Worm (Caenorhabditis elegans) whole organism, late embryonic: Measurements from ENCODE around the gene M04B2.6.

Experiments
- Y22D7AL.16 ChIP-seq: sonication (generic microtip); optimal IDR thresholded peaks from 2 replicates; lab custom pipeline; 2016; ENCODE audit warnings: missing genetic modification characterization, missing compliant biosample characterization
- gmeb-2 ChIP-seq: sonication (generic microtip); optimal IDR thresholded peaks from 2 replicates; lab custom pipeline; 2016; ENCODE audit warnings: missing genetic modification characterization, inconsistent platforms, missing compliant biosample characterization
- pqm-1 ChIP-seq: sonication (generic microtip); optimal IDR thresholded peaks from 2 replicates; lab custom pipeline; 2016; ENCODE audit warnings: missing genetic modification characterization, missing compliant biosample characterization

- TF ChIP-seq gmeb-2 (tag; lab: Kevin White, UChicago), result no peak
- TF ChIP-seq pqm-1 (tag; lab: Kevin White, UChicago), result no peak
- no peak for TF ChIP-seq Y22D7AL.16 (tag; lab: Kevin White, UChicago)
These were observed 35.5 kb downstream of the M04B2.6 start for ce11 chrIV:11475080-11475479.
